Comparison of ENCODE assay signal across 1 fruit fly cellular context in the genomic region with DNA sequence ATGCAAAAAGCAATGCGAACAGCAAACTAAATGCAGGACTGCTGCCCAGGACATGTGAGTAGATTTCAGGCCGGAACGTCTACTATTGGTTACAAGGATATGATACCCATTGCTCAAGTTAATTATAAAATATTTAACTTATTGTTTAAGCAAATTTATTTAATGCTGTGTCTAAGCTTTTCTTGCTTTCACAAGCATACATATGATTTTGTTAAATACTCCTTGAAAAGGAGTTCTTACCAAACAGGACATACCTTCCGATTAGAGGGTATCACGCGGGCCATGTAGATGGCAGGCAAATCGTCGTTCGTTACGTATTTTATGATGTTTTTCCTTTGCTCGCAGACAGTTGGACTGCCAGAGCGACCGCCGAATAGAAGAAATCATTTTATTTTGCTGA.
A peak's percentile ranks its signal among the peaks of the same experiment; 100 is the strongest.
TF ChIP-seq lines count a peak whose summit lies in the region.

No protein-coding gene starts in this region.

TF ChIP-seq in whole organism, embryonic, 481 proteins besides CTCF, POLR2A, EP300 and RAD21 (continued from another document and continues in another):
- peak; percentile 17 for TF ChIP-seq CG4820 (GFP tag; optimal IDR thresholded peaks at IDR 0.05; lab: Kevin White, UChicago)
- TF ChIP-seq CG8924 (tag; optimal IDR thresholded peaks at IDR 0.05; lab: Kevin White, UChicago), result peak; percentile 53
- peak in 1 of 2 experiments; percentile 50 for TF ChIP-seq Hr51 (GFP tag; optimal IDR thresholded peaks at IDR 0.05; lab: Kevin White, UChicago)
- TF ChIP-seq CG31224 (GFP tag; IDR thresholded peaks at IDR 0.05; lab: Robert Waterston, UW), result no peak
- TF ChIP-seq Meics (GFP tag; optimal IDR thresholded peaks at IDR 0.05; lab: Kevin White, UChicago), result peak; percentile 36
- no peak for TF ChIP-seq cas (GFP tag; IDR thresholded peaks at IDR 0.05; lab: Robert Waterston, UW)
- no peak for TF ChIP-seq run (tag; optimal IDR thresholded peaks at IDR 0.05; lab: Kevin White, UChicago)
- TF ChIP-seq CG9609 (GFP tag; optimal IDR thresholded peaks at IDR 0.05; lab: Kevin White, UChicago), result no peak
- TF ChIP-seq NK7.1 (GFP tag; optimal IDR thresholded peaks at IDR 0.05; lab: Kevin White, UChicago), result no peak
- TF ChIP-seq Hand (GFP tag; optimal IDR thresholded peaks at IDR 0.05; lab: Kevin White, UChicago), result peak; percentile 38
- peak; percentile 24 for TF ChIP-seq Hr3 (GFP tag; optimal IDR thresholded peaks at IDR 0.05; lab: Kevin White, UChicago)
- no peak for TF ChIP-seq br (optimal IDR thresholded peaks at IDR 0.05; lab: Kevin White, UChicago)
- TF ChIP-seq Spps (tag; optimal IDR thresholded peaks at IDR 0.05; lab: Kevin White, UChicago), result no peak
- TF ChIP-seq chif (GFP tag; optimal IDR thresholded peaks at IDR 0.05; lab: Kevin White, UChicago), result peak in 1 of 2 experiments; percentile 31
- TF ChIP-seq Myb (GFP tag; optimal IDR thresholded peaks at IDR 0.05; lab: Kevin White, UChicago), result no peak
- TF ChIP-seq esg (GFP tag; conservative IDR thresholded peaks at IDR 0.05; lab: Robert Waterston, UW), result peak; percentile 48; the same call in 1 of the 2 replicates
- TF ChIP-seq Awh (GFP tag; IDR thresholded peaks at IDR 0.05; lab: Robert Waterston, UW), result no peak
- TF ChIP-seq CG4282 (GFP tag; optimal IDR thresholded peaks at IDR 0.05; lab: Kevin White, UChicago), result no peak
- peak; percentile 75 for TF ChIP-seq D19B (GFP tag; optimal IDR thresholded peaks at IDR 0.05; lab: Kevin White, UChicago)
- peak; percentile 3 for TF ChIP-seq Dek (tag; optimal IDR thresholded peaks at IDR 0.05; lab: Kevin White, UChicago)
- TF ChIP-seq Chrac-16 (GFP tag; optimal IDR thresholded peaks at IDR 0.05; lab: Kevin White, UChicago), result peak; percentile 28
- no peak for TF ChIP-seq CG10431 (GFP tag; optimal IDR thresholded peaks at IDR 0.05; lab: Kevin White, UChicago)
- TF ChIP-seq CG7271 (tag; optimal IDR thresholded peaks at IDR 0.05; lab: Kevin White, UChicago), result peak; percentile 41
- peak; percentile 47; the same call in 1 of the 2 replicates for TF ChIP-seq CG32767 (GFP tag; IDR thresholded peaks at IDR 0.05; lab: Robert Waterston, UW)
- no peak for TF ChIP-seq croc (GFP tag; conservative IDR thresholded peaks at IDR 0.05; lab: Robert Waterston, UW)
- no peak for TF ChIP-seq CG1832 (GFP tag; optimal IDR thresholded peaks at IDR 0.05; lab: Kevin White, UChicago)
- no peak for TF ChIP-seq CG17802 (tag; optimal IDR thresholded peaks at IDR 0.05; lab: Kevin White, UChicago)
- TF ChIP-seq CG42726 (GFP tag; IDR thresholded peaks at IDR 0.05; lab: Robert Waterston, UW; ENCODE audit: partially characterized antibody), result no peak
- TF ChIP-seq CG10209 (GFP tag; optimal IDR thresholded peaks at IDR 0.05; lab: Kevin White, UChicago), result peak; percentile 49
- no peak for TF ChIP-seq B-H2 (GFP tag; optimal IDR thresholded peaks at IDR 0.05; lab: Kevin White, UChicago)
- peak; percentile 19 for TF ChIP-seq D19A (tag; optimal IDR thresholded peaks at IDR 0.05; lab: Kevin White, UChicago)
- no peak for TF ChIP-seq slp2 (GFP tag; optimal IDR thresholded peaks at IDR 0.05; lab: Kevin White, UChicago)
- TF ChIP-seq CG10565 (GFP tag; optimal IDR thresholded peaks at IDR 0.05; lab: Kevin White, UChicago), result no peak
- no peak for TF ChIP-seq hbn (GFP tag; IDR thresholded peaks at IDR 0.05; lab: Robert Waterston, UW; ENCODE audit: partially characterized antibody)
- peak; percentile 11 for TF ChIP-seq CG12155 (GFP tag; optimal IDR thresholded peaks at IDR 0.05; lab: Kevin White, UChicago)
- TF ChIP-seq CG10543 (GFP tag; optimal IDR thresholded peaks at IDR 0.05; lab: Kevin White, UChicago), result no peak
- TF ChIP-seq Med (GFP tag; lab: Kevin White, UChicago), result no peak
- peak; percentile 44; the same call in 1 of the 2 replicates for TF ChIP-seq HLH3B (GFP tag; IDR thresholded peaks at IDR 0.05; lab: Robert Waterston, UW)
- TF ChIP-seq lbe (GFP tag; optimal IDR thresholded peaks at IDR 0.05; lab: Kevin White, UChicago), result no peak
- no peak for TF ChIP-seq pb (GFP tag; optimal IDR thresholded peaks at IDR 0.05; lab: Kevin White, UChicago)
- peak; percentile 63 for TF ChIP-seq CG11504 (tag; optimal IDR thresholded peaks at IDR 0.05; lab: Kevin White, UChicago)
- peak; percentile 39; the same call in 1 of the 3 replicates for TF ChIP-seq tgo (GFP tag; IDR thresholded peaks at IDR 0.05; lab: Robert Waterston, UW)
- TF ChIP-seq CG9727 (GFP tag; optimal IDR thresholded peaks at IDR 0.05; lab: Kevin White, UChicago), result peak; percentile 68
- peak; percentile 75 for TF ChIP-seq row (GFP tag; IDR thresholded peaks at IDR 0.05; lab: Robert Waterston, UW)
- no peak for TF ChIP-seq tll (GFP tag; optimal IDR thresholded peaks at IDR 0.05; lab: Kevin White, UChicago)
- no peak for TF ChIP-seq CG11247 (GFP tag; IDR thresholded peaks at IDR 0.05; lab: Robert Waterston, UW)
- peak; percentile 72 for TF ChIP-seq zfh1 (GFP tag; IDR thresholded peaks at IDR 0.05; lab: Robert Waterston, UW)
- no peak for TF ChIP-seq psq (GFP tag; optimal IDR thresholded peaks at IDR 0.05; lab: Kevin White, UChicago)
- TF ChIP-seq scrt (GFP tag; optimal IDR thresholded peaks at IDR 0.05; lab: Kevin White, UChicago), result peak; percentile 7
- TF ChIP-seq CG11695 (GFP tag; IDR thresholded peaks at IDR 0.05; lab: Robert Waterston, UW), result no peak
- TF ChIP-seq Sox102F (GFP tag; optimal IDR thresholded peaks at IDR 0.05; lab: Kevin White, UChicago), result peak; percentile 42
- 0 out of 3 replicates have a peak, but pooled peaks have one; percentile 34 for TF ChIP-seq CG17361 (GFP tag; IDR thresholded peaks at IDR 0.05; lab: Robert Waterston, UW)
- peak; percentile 77 for TF ChIP-seq sens (GFP tag; lab: Kevin White, UChicago)
- peak; percentile 24 for TF ChIP-seq CoRest (tag; optimal IDR thresholded peaks at IDR 0.05; lab: Kevin White, UChicago)
- TF ChIP-seq sug (tag; optimal IDR thresholded peaks at IDR 0.05; lab: Kevin White, UChicago), result no peak
- TF ChIP-seq sna (GFP tag; IDR thresholded peaks at IDR 0.05; lab: Robert Waterston, UW; ENCODE audit: partially characterized antibody), result no peak
- TF ChIP-seq dati (GFP tag; IDR thresholded peaks at IDR 0.05; lab: Robert Waterston, UW), result no peak
- no peak for TF ChIP-seq CG15479 (GFP tag; optimal IDR thresholded peaks at IDR 0.05; lab: Kevin White, UChicago)
- TF ChIP-seq CG7745 (tag; optimal IDR thresholded peaks at IDR 0.05; lab: Kevin White, UChicago), result no peak
- TF ChIP-seq trem (tag; optimal IDR thresholded peaks at IDR 0.05; lab: Kevin White, UChicago), result no peak
- peak; percentile 45 for TF ChIP-seq bcd (GFP tag; optimal IDR thresholded peaks at IDR 0.05; lab: Kevin White, UChicago)
- peak; percentile 45 for TF ChIP-seq unpg (GFP tag; optimal IDR thresholded peaks at IDR 0.05; lab: Kevin White, UChicago)
- no peak for TF ChIP-seq wor (GFP tag; IDR thresholded peaks at IDR 0.05; lab: Robert Waterston, UW)
- peak; percentile 51; the same call in 1 of the 2 replicates for TF ChIP-seq Xrp1 (GFP tag; IDR thresholded peaks at IDR 0.05; lab: Robert Waterston, UW)
- 0 out of 3 replicates have a peak, but pooled peaks have one; percentile 23 for TF ChIP-seq ken (GFP tag; IDR thresholded peaks at IDR 0.05; lab: Robert Waterston, UW)
- TF ChIP-seq tin (GFP tag; optimal IDR thresholded peaks at IDR 0.05; lab: Kevin White, UChicago), result peak; percentile 29
- TF ChIP-seq CG31441 (GFP tag; IDR thresholded peaks at IDR 0.05; lab: Robert Waterston, UW), result peak; percentile 39; the same call in 1 of the 2 replicates
- no peak for TF ChIP-seq lov (optimal IDR thresholded peaks at IDR 0.05; lab: Kevin White, UChicago)
- no peak for TF ChIP-seq lov (GFP tag; IDR thresholded peaks at IDR 0.05; lab: Robert Waterston, UW)
- peak; percentile 15 for TF ChIP-seq Sox100B (GFP tag; optimal IDR thresholded peaks at IDR 0.05; lab: Kevin White, UChicago)
- TF ChIP-seq prd (optimal IDR thresholded peaks at IDR 0.05; lab: Kevin White, UChicago), result no peak
- peak; percentile 87; the same call in 2 of the 3 replicates for TF ChIP-seq prd (GFP tag; IDR thresholded peaks at IDR 0.05; lab: Robert Waterston, UW)
- TF ChIP-seq CG3838 (GFP tag; optimal IDR thresholded peaks at IDR 0.05; lab: Kevin White, UChicago), result no peak
- no peak for TF ChIP-seq Rx (GFP tag; IDR thresholded peaks at IDR 0.05; lab: Robert Waterston, UW)
- no peak for TF ChIP-seq her (GFP tag; optimal IDR thresholded peaks at IDR 0.05; lab: Kevin White, UChicago)
- no peak for TF ChIP-seq CG7987 (GFP tag; optimal IDR thresholded peaks at IDR 0.05; lab: Kevin White, UChicago)
- TF ChIP-seq ara (GFP tag; IDR thresholded peaks at IDR 0.05; lab: Robert Waterston, UW), result peak; percentile 51; the same call in 1 of the 2 replicates
- TF ChIP-seq nerfin-2 (GFP tag; IDR thresholded peaks at IDR 0.05; lab: Robert Waterston, UW; ENCODE audit: partially characterized antibody), result no peak
- TF ChIP-seq dysf (GFP tag; IDR thresholded peaks at IDR 0.05; lab: Robert Waterston, UW), result peak; percentile 21; the same call in 1 of the 3 replicates
- TF ChIP-seq CG16813 (GFP tag; IDR thresholded peaks at IDR 0.05; lab: Robert Waterston, UW; ENCODE audit: partially characterized antibody), result no peak
- TF ChIP-seq aop (GFP tag; IDR thresholded peaks at IDR 0.05; lab: Robert Waterston, UW), result no peak
- peak; percentile 49; the same call in 1 of the 2 replicates for TF ChIP-seq chm (GFP tag; IDR thresholded peaks at IDR 0.05; lab: Robert Waterston, UW)
- no peak for TF ChIP-seq gcm (GFP tag; optimal IDR thresholded peaks at IDR 0.05; lab: Kevin White, UChicago)
- peak; percentile 7 for TF ChIP-seq HLH54F (GFP tag; optimal IDR thresholded peaks at IDR 0.05; lab: Kevin White, UChicago)
- peak; percentile 28 for TF ChIP-seq CG3281 (GFP tag; optimal IDR thresholded peaks at IDR 0.05; lab: Kevin White, UChicago)
- TF ChIP-seq CG14667 (GFP tag; IDR thresholded peaks at IDR 0.05; lab: Robert Waterston, UW), result 0 out of 2 replicates have a peak, but pooled peaks have one; percentile 23
- TF ChIP-seq yki (optimal IDR thresholded peaks at IDR 0.05; lab: Kevin White, UChicago), result no peak
- TF ChIP-seq Atf-2 (GFP tag; optimal IDR thresholded peaks at IDR 0.05; lab: Kevin White, UChicago), result no peak
- TF ChIP-seq gem (tag; optimal IDR thresholded peaks at IDR 0.05; lab: Kevin White, UChicago), result peak; percentile 68
- peak; percentile 37 for TF ChIP-seq CG1602 (GFP tag; optimal IDR thresholded peaks at IDR 0.05; lab: Kevin White, UChicago)
- no peak for TF ChIP-seq Oaz (GFP tag; IDR thresholded peaks at IDR 0.05; lab: Robert Waterston, UW)
- TF ChIP-seq Aef1 (GFP tag; IDR thresholded peaks at IDR 0.05; lab: Robert Waterston, UW), result no peak
- peak; percentile 22 for TF ChIP-seq org-1 (GFP tag; optimal IDR thresholded peaks at IDR 0.05; lab: Kevin White, UChicago)
- no peak for TF ChIP-seq CG6689 (GFP tag; IDR thresholded peaks at IDR 0.05; lab: Robert Waterston, UW)
- peak; percentile 33; the same call in 1 of the 2 replicates for TF ChIP-seq Atf6 (GFP tag; IDR thresholded peaks at IDR 0.05; lab: Robert Waterston, UW)
- peak; percentile 32 for TF ChIP-seq Blimp-1 (GFP tag; optimal IDR thresholded peaks at IDR 0.05; lab: Kevin White, UChicago)
- no peak for TF ChIP-seq Dref (GFP tag; IDR thresholded peaks at IDR 0.05; lab: Robert Waterston, UW)
- peak; percentile 21 for TF ChIP-seq CG17385 (GFP tag; optimal IDR thresholded peaks at IDR 0.05; lab: Kevin White, UChicago)
- peak; percentile 1 for TF ChIP-seq ind (GFP tag; optimal IDR thresholded peaks at IDR 0.05; lab: Kevin White, UChicago)
- TF ChIP-seq stc (GFP tag; IDR thresholded peaks at IDR 0.05; lab: Robert Waterston, UW), result 0 out of 2 replicates have a peak, but pooled peaks have one; percentile 26
- TF ChIP-seq CG12659 (GFP tag; optimal IDR thresholded peaks at IDR 0.05; lab: Kevin White, UChicago), result peak; percentile 32
- TF ChIP-seq seq (GFP tag; IDR thresholded peaks at IDR 0.05; lab: Robert Waterston, UW), result no peak
- no peak for TF ChIP-seq CG18011 (GFP tag; optimal IDR thresholded peaks at IDR 0.05; lab: Kevin White, UChicago)
- TF ChIP-seq CG17359 (tag; optimal IDR thresholded peaks at IDR 0.05; lab: Kevin White, UChicago), result peak; percentile 34
- TF ChIP-seq bsh (GFP tag; optimal IDR thresholded peaks at IDR 0.05; lab: Kevin White, UChicago), result peak in 1 of 2 experiments; percentile 31
- TF ChIP-seq CG17328 (GFP tag; IDR thresholded peaks at IDR 0.05; lab: Robert Waterston, UW), result 0 out of 2 replicates have a peak, but pooled peaks have one; percentile 27
- no peak for TF ChIP-seq klu (GFP tag; IDR thresholded peaks at IDR 0.05; lab: Robert Waterston, UW)
- TF ChIP-seq Nf-YC (tag; optimal IDR thresholded peaks at IDR 0.05; lab: Kevin White, UChicago), result no peak
- TF ChIP-seq Drgx (GFP tag; IDR thresholded peaks at IDR 0.05; lab: Robert Waterston, UW), result no peak
- peak; percentile 47 for TF ChIP-seq CG15269 (tag; optimal IDR thresholded peaks at IDR 0.05; lab: Kevin White, UChicago)
- no peak for TF ChIP-seq CG15073 (GFP tag; optimal IDR thresholded peaks at IDR 0.05; lab: Kevin White, UChicago)
- TF ChIP-seq CG2678 (tag; optimal IDR thresholded peaks at IDR 0.05; lab: Kevin White, UChicago), result peak; percentile 59
- TF ChIP-seq CG17186 (GFP tag; optimal IDR thresholded peaks at IDR 0.05; lab: Kevin White, UChicago), result no peak
- no peak for TF ChIP-seq ERR (GFP tag; optimal IDR thresholded peaks at IDR 0.05; lab: Kevin White, UChicago)
- peak; percentile 54 for TF ChIP-seq Oli (tag; optimal IDR thresholded peaks at IDR 0.05; lab: Kevin White, UChicago)
- no peak for TF ChIP-seq sima (GFP tag; optimal IDR thresholded peaks at IDR 0.05; lab: Kevin White, UChicago)
- peak; percentile 18 for TF ChIP-seq CG8388 (GFP tag; optimal IDR thresholded peaks at IDR 0.05; lab: Kevin White, UChicago)
- no peak for TF ChIP-seq chinmo (GFP tag; IDR thresholded peaks at IDR 0.05; lab: Robert Waterston, UW; ENCODE audit: partially characterized antibody)
- TF ChIP-seq mam (GFP tag; optimal IDR thresholded peaks at IDR 0.05; lab: Kevin White, UChicago), result peak; percentile 34
- peak; percentile 69; the same call in 2 of the 3 replicates for TF ChIP-seq ci (GFP tag; IDR thresholded peaks at IDR 0.05; lab: Robert Waterston, UW)
- TF ChIP-seq Mes4 (GFP tag; optimal IDR thresholded peaks at IDR 0.05; lab: Kevin White, UChicago), result no peak
- peak; percentile 35 for TF ChIP-seq CG4424 (GFP tag; optimal IDR thresholded peaks at IDR 0.05; lab: Kevin White, UChicago)
- 0 out of 3 replicates have a peak, but pooled peaks have one; percentile 51 for TF ChIP-seq Optix (GFP tag; IDR thresholded peaks at IDR 0.05; lab: Robert Waterston, UW)
- peak; percentile 29 for TF ChIP-seq bab2 (GFP tag; optimal IDR thresholded peaks at IDR 0.05; lab: Kevin White, UChicago)
- no peak for TF ChIP-seq CG13287 (GFP tag; IDR thresholded peaks at IDR 0.05; lab: Robert Waterston, UW; ENCODE audit: partially characterized antibody)
- TF ChIP-seq ttk (GFP tag; IDR thresholded peaks at IDR 0.05; lab: Robert Waterston, UW), result no peak
- no peak for TF ChIP-seq tap (tag; optimal IDR thresholded peaks at IDR 0.05; lab: Kevin White, UChicago)
